Fruit fly (Drosophila melanogaster): ENCODE results near the gene Saf6.

DNA sequence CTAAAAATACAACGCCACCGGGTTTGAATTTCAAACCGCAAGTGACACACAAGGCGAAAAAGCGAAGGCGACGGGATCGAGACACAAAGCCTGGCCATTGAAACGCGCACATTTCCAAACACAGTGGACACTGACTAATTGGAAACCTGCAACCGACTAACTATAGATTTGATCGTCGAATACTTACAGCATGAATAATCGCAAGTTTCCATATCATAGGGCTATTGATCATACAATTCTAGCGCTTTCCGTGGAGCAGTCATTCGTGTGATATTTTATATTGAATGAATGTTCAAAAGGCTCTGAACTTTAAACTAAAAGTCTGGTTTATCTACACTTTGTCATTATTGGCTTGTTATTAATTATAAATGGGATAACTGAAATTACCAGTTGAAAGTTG is 27.6 kb upstream of the Saf6 start:
- no peak for TF ChIP-seq CG8478 (optimal IDR thresholded peaks at IDR 0.05)
- TF ChIP-seq Dll (optimal IDR thresholded peaks at IDR 0.05) = no peak
- TF ChIP-seq psq (optimal IDR thresholded peaks at IDR 0.05) = no peak
- no peak for TF ChIP-seq usp (GFP tag; optimal IDR thresholded peaks at IDR 0.05)

All from whole organism.